Fruit fly (Drosophila melanogaster): ENCODE measurements around the gene Eig71Ee.
A peak's percentile ranks its signal among the peaks of the same experiment; 100 is the strongest.

The Eig71Ee gene

dm6 chr3L:15692388-15692787 lies 36.6 kb upstream of the Eig71Ee start (continued):
- TF ChIP-seq CG17359 (tag; optimal IDR thresholded peaks at IDR 0.05) (no peak), CG11093 (GFP tag; IDR thresholded peaks at IDR 0.05) (no peak), Bteb2 (GFP tag; optimal IDR thresholded peaks at IDR 0.05) (no peak), hth (optimal IDR thresholded peaks at IDR 0.05) (no peak), CG1602 (GFP tag; optimal IDR thresholded peaks at IDR 0.05) (no peak), Hr51 (GFP tag; optimal IDR thresholded peaks at IDR 0.05) (no peak), Xrp1 (GFP tag; IDR thresholded peaks at IDR 0.05) (no peak), eve (GFP tag; optimal IDR thresholded peaks at IDR 0.05) (no peak), lab (GFP tag; optimal IDR thresholded peaks at IDR 0.05) (no peak), CG13775 (GFP tag; optimal IDR thresholded peaks at IDR 0.05) (no peak), her (GFP tag; optimal IDR thresholded peaks at IDR 0.05) (no peak), scrt (GFP tag; optimal IDR thresholded peaks at IDR 0.05) (no peak), mirr (GFP tag; optimal IDR thresholded peaks at IDR 0.05) (peak; percentile 89), CG7963 (GFP tag; IDR thresholded peaks at IDR 0.05; ENCODE audit: partially characterized antibody) (no peak), fru (optimal IDR thresholded peaks at IDR 0.05) (no peak), Vsx1 (GFP tag; optimal IDR thresholded peaks at IDR 0.05) (peak; percentile 34), lov (optimal IDR thresholded peaks at IDR 0.05) (no peak), lov (GFP tag; IDR thresholded peaks at IDR 0.05) (no peak), CG34376 (GFP tag; optimal IDR thresholded peaks at IDR 0.05) (no peak), CG4282 (GFP tag; optimal IDR thresholded peaks at IDR 0.05) (no peak), exex (tag; optimal IDR thresholded peaks at IDR 0.05) (peak; percentile 97), Neu2 (GFP tag; optimal IDR thresholded peaks at IDR 0.05; ENCODE audit: borderline replicate concordance) (no peak), MESR4 (GFP tag; optimal IDR thresholded peaks at IDR 0.05) (no peak), jigr1 (GFP tag; IDR thresholded peaks at IDR 0.05) (no peak), CG9609 (GFP tag; optimal IDR thresholded peaks at IDR 0.05) (no peak), Nf-YC (tag; optimal IDR thresholded peaks at IDR 0.05) (no peak), CG11723 (GFP tag; optimal IDR thresholded peaks at IDR 0.05) (no peak), CG3281 (GFP tag; optimal IDR thresholded peaks at IDR 0.05) (no peak), gro (GFP tag; optimal IDR thresholded peaks at IDR 0.05) (no peak), CG12071 (GFP tag; optimal IDR thresholded peaks at IDR 0.05) (no peak), Poxn (GFP tag; IDR thresholded peaks at IDR 0.05) (no peak), rib (GFP tag; IDR thresholded peaks at IDR 0.05) (no peak), p53 (GFP tag; optimal IDR thresholded peaks at IDR 0.05) (no peak), ham (GFP tag; IDR thresholded peaks at IDR 0.05) (no peak), CG8089 (GFP tag; optimal IDR thresholded peaks at IDR 0.05) (no peak)

- peak; percentile 11 for TF ChIP-seq sens (GFP tag)
- TF ChIP-seq CG15696 (tag; optimal IDR thresholded peaks at IDR 0.05): no peak
- 0 out of 3 replicates have a peak, but pooled peaks have one; percentile 6 for TF ChIP-seq row (GFP tag; IDR thresholded peaks at IDR 0.05)
These were observed 36.2 kb upstream of the Eig71Ee start, which contains the start of gene CG34451 for dm6 chr3L:15691968-15692367. Gene CG34451, minus strand, starts transcription at chr3L:15692068.

- TF ChIP-seq wdn (GFP tag; IDR thresholded peaks at IDR 0.05): 0 out of 2 replicates have a peak, but pooled peaks have one; percentile 10
- TF ChIP-seq sens-2 (GFP tag; IDR thresholded peaks at IDR 0.05): no peak
- TF ChIP-seq Aef1 (GFP tag; IDR thresholded peaks at IDR 0.05): no peak
- no peak for TF ChIP-seq CG33213 (GFP tag; optimal IDR thresholded peaks at IDR 0.05)
- TF ChIP-seq ranshi (GFP tag; IDR thresholded peaks at IDR 0.05): 0 out of 2 replicates have a peak, but pooled peaks have one; percentile 36
- no peak for TF ChIP-seq CG11093 (GFP tag; IDR thresholded peaks at IDR 0.05)
- peak; percentile 24 for TF ChIP-seq D19A (tag; optimal IDR thresholded peaks at IDR 0.05)
- no peak for TF ChIP-seq sim (GFP tag; IDR thresholded peaks at IDR 0.05)
- peak; percentile 54 for TF ChIP-seq CG9932 (GFP tag; IDR thresholded peaks at IDR 0.05)
- TF ChIP-seq CTCF (GFP tag; optimal IDR thresholded peaks at IDR 0.05): peak; percentile 19
- TF ChIP-seq caup (GFP tag; optimal IDR thresholded peaks at IDR 0.05; ENCODE audit: severe bottlenecking): peak; percentile 30
- no peak for TF ChIP-seq seq (GFP tag; IDR thresholded peaks at IDR 0.05)
- peak; percentile 31 for TF ChIP-seq gsb-n (tag; optimal IDR thresholded peaks at IDR 0.05)
- TF ChIP-seq pros (GFP tag; optimal IDR thresholded peaks at IDR 0.05): peak; percentile 14
These were observed 35.1 kb upstream of the Eig71Ee start for dm6 chr3L:15690711-15691591.
